Fruit fly (Drosophila melanogaster) whole organism, embryonic: ENCODE results near the gene CG9919.
A peak's percentile ranks its signal among the peaks of the same experiment; 100 is the strongest.

Source experiments
- Bgb ChIP-seq: fragments of 200-800 bp; sonication (Bioruptor generic); IDR thresholded peaks from 2 replicates; pipeline ENCODE4 v1.3.6; 2022; ENCODE audit warnings: missing biosample characterization, missing genetic modification characterization; ENCODE audit not compliant: partially characterized antibody
- CG15514 ChIP-seq: fragments of 200-800 bp; sonication (Bioruptor generic); optimal IDR thresholded peaks from 3 replicates; lab custom pipeline; 2017; ENCODE audit warnings: missing biosample characterization, missing genetic modification characterization, mild to moderate bottlenecking, moderate library complexity, missing genetic modification reagents
- CG17328 ChIP-seq: fragments of 200-800 bp; sonication (Bioruptor generic); IDR thresholded peaks from 2 replicates; pipeline ENCODE4 v1.3.6; 2022; ENCODE audit warnings: missing biosample characterization, missing genetic modification characterization
- CG17829 ChIP-seq: fragments of 200-800 bp; optimal IDR thresholded peaks from 2 replicates; lab custom pipeline; 2019; ENCODE audit warnings: missing biosample characterization, mild to moderate bottlenecking, missing genetic modification characterization, moderate library complexity
- CG2129 ChIP-seq: fragments of 200-800 bp; sonication (Bioruptor generic); IDR thresholded peaks from 2 replicates; pipeline ENCODE4 v1.3.6; 2022; ENCODE audit warnings: missing biosample characterization, missing genetic modification characterization; ENCODE audit not compliant: partially characterized antibody
- CG30020 ChIP-seq: fragments of 200-800 bp; optimal IDR thresholded peaks from 2 replicates; lab custom pipeline; 2019; ENCODE audit warnings: missing biosample characterization, mild to moderate bottlenecking, missing genetic modification characterization, moderate library complexity
- CG30403 ChIP-seq: fragments of 200-800 bp; sonication (Bioruptor generic); optimal IDR thresholded peaks from 3 replicates; lab custom pipeline; 2016; ENCODE audit warnings: missing biosample characterization, missing genetic modification characterization
- CG4617 ChIP-seq: fragments of 200-800 bp; sonication (Bioruptor generic); optimal IDR thresholded peaks from 3 replicates; lab custom pipeline; 2016; ENCODE audit warnings: missing biosample characterization, missing genetic modification characterization, borderline replicate concordance
- CG6791 ChIP-seq: fragments of 200-800 bp; sonication (Bioruptor generic); IDR thresholded peaks from 3 replicates; pipeline ENCODE4 v1.3.6; 2022; ENCODE audit warnings: missing biosample characterization, missing genetic modification characterization; ENCODE audit not compliant: partially characterized antibody
- CG8281 ChIP-seq: fragments of 200-800 bp; sonication (Bioruptor generic); optimal IDR thresholded peaks from 2 replicates; lab custom pipeline; 2018; ENCODE audit warnings: missing biosample characterization, mild to moderate bottlenecking, missing genetic modification characterization, moderate library complexity
- CG8290 ChIP-seq, 3 experiments: fragments of 200-800 bp; sonication (Bioruptor generic); optimal IDR thresholded peaks; 2 replicates each; lab custom pipeline; 2016 to 2019; ENCODE audit warnings: missing biosample characterization in 3 of 3, missing genetic modification characterization in 3 of 3, mild to moderate bottlenecking in 2 of 3, moderate library complexity in 1 of 3
- CG9797 ChIP-seq: fragments of 200-800 bp; sonication (Bioruptor generic); optimal IDR thresholded peaks from 3 replicates; lab custom pipeline; 2018; ENCODE audit warnings: missing biosample characterization, mild to moderate bottlenecking, missing genetic modification characterization
- Dref ChIP-seq: fragments of 200-800 bp; sonication (Bioruptor generic); IDR thresholded peaks from 2 replicates; pipeline ENCODE4 v1.3.6; 2022; ENCODE audit warnings: missing biosample characterization, missing genetic modification characterization
- E2f2 ChIP-seq: fragments of 200-800 bp; sonication (Bioruptor generic); IDR thresholded peaks from 2 replicates; pipeline ENCODE4 v1.3.6; 2022; ENCODE audit warnings: missing biosample characterization, missing genetic modification characterization
- Eip74EF ChIP-seq, 2 experiments: fragments of 200-800 bp in 1 of 2; fragments of >200 bp in 1 of 2; sonication (Bioruptor generic) in 1 of 2; optimal IDR thresholded peaks; 2 replicates each; lab custom pipeline; 2017 to 2019; ENCODE audit warnings: missing biosample characterization in 2 of 2, missing genetic modification characterization in 2 of 2, mild to moderate bottlenecking in 1 of 2, moderate library complexity in 1 of 2
- Elba2 ChIP-seq: fragments of 200-800 bp; sonication (Bioruptor generic); optimal IDR thresholded peaks from 3 replicates; lab custom pipeline; 2016; ENCODE audit warnings: missing biosample characterization, missing genetic modification characterization
- HHEX ChIP-seq: fragments of 200-800 bp; sonication (Bioruptor generic); optimal IDR thresholded peaks from 3 replicates; lab custom pipeline; 2017; ENCODE audit warnings: missing biosample characterization, mild to moderate bottlenecking, missing genetic modification characterization, missing genetic modification reagents
- MBD-R2 ChIP-seq: fragments of 200-800 bp; sonication (Bioruptor generic); IDR thresholded peaks from 2 replicates; pipeline ENCODE4 v1.3.6; 2022; ENCODE audit warnings: missing biosample characterization, missing genetic modification characterization
- MESR4 ChIP-seq: fragments of 200-800 bp; sonication (Bioruptor generic); optimal IDR thresholded peaks from 2 replicates; lab custom pipeline; 2018; ENCODE audit warnings: missing biosample characterization, mild to moderate bottlenecking, missing genetic modification characterization, moderate library complexity
- Med ChIP-seq: fragments of 200-800 bp; sonication (Bioruptor generic); peaks from one replicate; lab custom pipeline; 2016; ENCODE audit warnings: missing biosample characterization, missing genetic modification characterization, mild to moderate bottlenecking, inconsistent platforms, moderate library complexity
- amos ChIP-seq: fragments of 200-800 bp; sonication (Bioruptor generic); IDR thresholded peaks from 2 replicates; pipeline ENCODE4 v1.3.6; 2022; ENCODE audit warnings: missing biosample characterization, missing genetic modification characterization; ENCODE audit not compliant: partially characterized antibody
- bsh ChIP-seq, 2 experiments: fragments of 200-800 bp; sonication (Bioruptor generic); optimal IDR thresholded peaks; 2 replicates each; lab custom pipeline; 2017 to 2018; ENCODE audit warnings: mild to moderate bottlenecking in 2 of 2, missing biosample characterization in 2 of 2, missing genetic modification characterization in 2 of 2, moderate library complexity in 1 of 2
- chif ChIP-seq, 2 experiments: fragments of 200-800 bp; sonication (Bioruptor generic); optimal IDR thresholded peaks; 3 replicates each; lab custom pipeline; 2016; ENCODE audit warnings: missing biosample characterization in 2 of 2, missing genetic modification characterization in 2 of 2
- chinmo ChIP-seq: fragments of 200-800 bp; sonication (Bioruptor generic); IDR thresholded peaks from 4 replicates; pipeline ENCODE4 v1.3.6; 2022; ENCODE audit warnings: missing biosample characterization, missing genetic modification characterization; ENCODE audit not compliant: partially characterized antibody
- crp ChIP-seq, 2 experiments: fragments of 200-800 bp; sonication (Bioruptor generic); optimal IDR thresholded peaks; 2 replicates in 1 of 2; 3 replicates in 1 of 2; lab custom pipeline; 2017; ENCODE audit warnings: missing biosample characterization in 2 of 2, missing genetic modification characterization in 2 of 2, mild to moderate bottlenecking in 1 of 2, moderate library complexity in 1 of 2
- dimm ChIP-seq: fragments of 200-800 bp; sonication (Bioruptor generic); IDR thresholded peaks from 2 replicates; pipeline ENCODE4 v1.3.6; 2022; ENCODE audit warnings: missing biosample characterization, missing genetic modification characterization
- grn ChIP-seq: fragments of 200-800 bp; sonication (Bioruptor generic); optimal IDR thresholded peaks from 3 replicates; lab custom pipeline; 2017; ENCODE audit warnings: missing biosample characterization, missing genetic modification characterization
- gro ChIP-seq: fragments of 200-800 bp; sonication (Bioruptor generic); optimal IDR thresholded peaks from 2 replicates; lab custom pipeline; 2016; ENCODE audit warnings: missing biosample characterization, missing genetic modification characterization
- hbn ChIP-seq: fragments of 200-800 bp; sonication (Bioruptor generic); IDR thresholded peaks from 2 replicates; pipeline ENCODE4 v1.3.6; 2022; ENCODE audit warnings: missing biosample characterization, missing genetic modification characterization; ENCODE audit not compliant: partially characterized antibody
- lilli ChIP-seq: fragments of 200-800 bp; sonication (Bioruptor generic); optimal IDR thresholded peaks from 3 replicates; lab custom pipeline; 2016; ENCODE audit warnings: missing biosample characterization, missing genetic modification characterization
- mam ChIP-seq: fragments of 200-800 bp; sonication (Bioruptor generic); optimal IDR thresholded peaks from 3 replicates; lab custom pipeline; 2016; ENCODE audit warnings: missing biosample characterization, missing genetic modification characterization
- nmo ChIP-seq: fragments of 200-800 bp; sonication (Bioruptor generic); optimal IDR thresholded peaks from 2 replicates; lab custom pipeline; 2018; ENCODE audit warnings: missing biosample characterization, mild to moderate bottlenecking, missing genetic modification characterization, moderate library complexity
- onecut ChIP-seq: fragments of 200-800 bp; sonication (Bioruptor generic); IDR thresholded peaks from 2 replicates; pipeline ENCODE4 v1.3.6; 2022; ENCODE audit warnings: missing biosample characterization, missing genetic modification characterization
- org-1 ChIP-seq: fragments of 200-800 bp; sonication (Bioruptor generic); optimal IDR thresholded peaks from 2 replicates; lab custom pipeline; 2017; ENCODE audit warnings: missing biosample characterization, missing genetic modification characterization
- phol ChIP-seq: fragments of 200-800 bp; sonication (Bioruptor generic); optimal IDR thresholded peaks from 3 replicates; lab custom pipeline; 2018; ENCODE audit warnings: missing biosample characterization, mild to moderate bottlenecking, missing genetic modification characterization, moderate library complexity
- pzg ChIP-seq: fragments of 200-800 bp; sonication (Bioruptor generic); optimal IDR thresholded peaks from 3 replicates; lab custom pipeline; 2018; ENCODE audit warnings: missing biosample characterization, mild to moderate bottlenecking, missing genetic modification characterization, moderate library complexity
- sens ChIP-seq: fragments of 200-800 bp; sonication (Bioruptor generic); peaks from one replicate; lab custom pipeline; 2016; ENCODE audit warnings: missing biosample characterization, missing genetic modification characterization
- ttk ChIP-seq: fragments of 200-800 bp; sonication (Bioruptor generic); IDR thresholded peaks from 2 replicates; pipeline ENCODE4 v2.1.2; 2022; ENCODE audit warnings: missing biosample characterization, missing genetic modification characterization
- unc-4 ChIP-seq: fragments of 200-800 bp; sonication (Bioruptor generic); IDR thresholded peaks from 2 replicates; pipeline ENCODE4 v1.3.6; 2022; ENCODE audit warnings: missing biosample characterization, missing genetic modification characterization; ENCODE audit not compliant: partially characterized antibody
- usp ChIP-seq: fragments of >200 bp; optimal IDR thresholded peaks from 2 replicates; lab custom pipeline; 2017; ENCODE audit warnings: missing biosample characterization, missing genetic modification characterization
- vvl ChIP-seq: fragments of 200-800 bp; sonication (Bioruptor generic); IDR thresholded peaks from 2 replicates; pipeline ENCODE4 v1.3.6; 2022; ENCODE audit warnings: missing biosample characterization, missing genetic modification characterization
- zfh2 ChIP-seq: fragments of 200-800 bp; sonication (Bioruptor generic); optimal IDR thresholded peaks from 2 replicates; lab custom pipeline; 2016; ENCODE audit warnings: missing biosample characterization, missing genetic modification characterization

CG9919 gene

dm6 chrX:16350062-16350461, 19.5 kb upstream of the CG9919 start, which contains the start of gene sl (continued):
- 0 out of 2 replicates have a peak, but pooled peaks have one; percentile 37 for TF ChIP-seq Dref (GFP tag; lab: Robert Waterston, UW)
- TF ChIP-seq grn (GFP tag; lab: Kevin White, UChicago): peak; percentile 55
- no peak for TF ChIP-seq chif (GFP tag; optimal IDR thresholded peaks at IDR 0.05; lab: Kevin White, UChicago)
- peak; percentile 54 for TF ChIP-seq CG4617 (GFP tag; lab: Kevin White, UChicago)
- peak; percentile 94 for TF ChIP-seq CG30020 (tag; lab: Kevin White, UChicago)
- TF ChIP-seq chinmo (GFP tag; lab: Robert Waterston, UW): 0 out of 4 replicates have a peak, but pooled peaks have one; percentile 47
- TF ChIP-seq Elba2 (GFP tag; lab: Kevin White, UChicago): peak; percentile 40
- peak; percentile 4 for TF ChIP-seq CG8290 (GFP tag; optimal IDR thresholded peaks at IDR 0.05; lab: Kevin White, UChicago)
- no peak for TF ChIP-seq CG8290 (tag; optimal IDR thresholded peaks at IDR 0.05; lab: Kevin White, UChicago)
- 0 out of 2 replicates have a peak, but pooled peaks have one; percentile 36 for TF ChIP-seq Bgb (GFP tag; lab: Robert Waterston, UW)
- TF ChIP-seq unc-4 (GFP tag; lab: Robert Waterston, UW): peak; percentile 19; the same call in 1 of the 2 replicates
- TF ChIP-seq phol (tag; lab: Kevin White, UChicago): peak; percentile 24
- TF ChIP-seq org-1 (GFP tag; lab: Kevin White, UChicago): no peak
- peak; percentile 16 for TF ChIP-seq CG30403
- peak; percentile 5 to 82 for TF ChIP-seq crp (GFP tag; optimal IDR thresholded peaks at IDR 0.05; lab: Kevin White, UChicago)
- TF ChIP-seq amos (GFP tag; lab: Robert Waterston, UW): peak; percentile 38
- TF ChIP-seq CG17328: 0 out of 2 replicates have a peak, but pooled peaks have one; percentile 19
- peak; percentile 22 for TF ChIP-seq nmo (GFP tag; lab: Kevin White, UChicago)
- peak; percentile 47 for TF ChIP-seq lilli (GFP tag; lab: Kevin White, UChicago)
- peak; percentile 49; the same call in 1 of the 2 replicates for TF ChIP-seq hbn (GFP tag; lab: Robert Waterston, UW)
- no peak for TF ChIP-seq dimm (GFP tag; lab: Robert Waterston, UW)
- no peak for TF ChIP-seq HHEX (GFP tag; lab: Kevin White, UChicago)
- TF ChIP-seq MESR4 (GFP tag; lab: Kevin White, UChicago): peak; percentile 68
- TF ChIP-seq vvl (GFP tag; lab: Robert Waterston, UW): 0 out of 2 replicates have a peak, but pooled peaks have one; percentile 15
- TF ChIP-seq CG17829 (tag; lab: Kevin White, UChicago): peak; percentile 44
- peak; percentile 71 for TF ChIP-seq CG9797 (GFP tag; lab: Kevin White, UChicago)
- TF ChIP-seq usp (GFP tag; lab: Kevin White, UChicago): no peak
- TF ChIP-seq pzg (GFP tag; lab: Kevin White, UChicago): peak; percentile 56
- TF ChIP-seq Eip74EF (GFP tag; optimal IDR thresholded peaks at IDR 0.05; lab: Kevin White, UChicago): peak in 1 of 2 experiments; percentile 59
- TF ChIP-seq MBD-R2 (GFP tag; lab: Robert Waterston, UW): peak; percentile 81
- peak; percentile 69 for TF ChIP-seq CG15514 (GFP tag; lab: Kevin White, UChicago)
- TF ChIP-seq bsh (GFP tag; optimal IDR thresholded peaks at IDR 0.05; lab: Kevin White, UChicago): no peak
- no peak for TF ChIP-seq onecut (GFP tag; lab: Robert Waterston, UW)
- 0 out of 3 replicates have a peak, but pooled peaks have one; percentile 11 for TF ChIP-seq CG6791
- no peak for TF ChIP-seq CG8281 (tag; lab: Kevin White, UChicago)
- TF ChIP-seq mam (GFP tag; lab: Kevin White, UChicago): peak; percentile 37
- TF ChIP-seq gro (GFP tag; lab: Kevin White, UChicago): peak; percentile 41
- no peak for TF ChIP-seq CG2129 (GFP tag; lab: Robert Waterston, UW)
- no peak for TF ChIP-seq zfh2 (GFP tag; lab: Kevin White, UChicago)
- TF ChIP-seq E2f2 (GFP tag; lab: Robert Waterston, UW): 0 out of 2 replicates have a peak, but pooled peaks have one; percentile 19
- TF ChIP-seq sens (GFP tag; lab: Kevin White, UChicago): peak; percentile 85
- TF ChIP-seq ttk: no peak
- peak; percentile 90 for TF ChIP-seq Med (GFP tag; lab: Kevin White, UChicago)
